Worm (Caenorhabditis elegans) whole organism, L3 larva: ENCODE data around the gene R10D12.8.

Experiments used
- elt-2 ChIP-seq: sonication (generic microtip); optimal IDR thresholded peaks from 2 replicates; lab custom pipeline; 2016; ENCODE audit warnings: missing genetic modification reagents, mild to moderate bottlenecking, missing genetic modification characterization, missing compliant biosample characterization
- eor-1 ChIP-seq, 2 experiments: fragments of 150-350 bp; optimal IDR thresholded peaks; 2 replicates each; lab custom pipeline; 2014 to 2018; ENCODE audit warnings: missing biosample characterization in 2 of 2, missing genetic modification characterization in 2 of 2
- fkh-10 ChIP-seq: sonication (generic microtip); optimal IDR thresholded peaks from 2 replicates; lab custom pipeline; 2017; ENCODE audit warnings: missing biosample characterization, missing genetic modification reagents, missing genetic modification characterization
- sea-2 ChIP-seq: fragments of 150-350 bp; sonication (generic microtip); optimal IDR thresholded peaks from 4 replicates; lab custom pipeline; 2014; ENCODE audit warnings: missing biosample characterization, missing genetic modification reagents, missing genetic modification characterization
- zag-1 ChIP-seq: fragments of 150-350 bp; optimal IDR thresholded peaks from 2 replicates; lab custom pipeline; 2014; ENCODE audit warnings: missing biosample characterization, missing genetic modification characterization

- TF ChIP-seq elt-2 (tag; lab: Kevin White, UChicago) (no peak), zag-1 (tag; lab: Kevin White, UChicago) (no peak), sea-2 (GFP tag; lab: Kevin White, UChicago) (no peak), fkh-10 (GFP tag; lab: Kevin White, UChicago) (no peak), eor-1 (tag; optimal IDR thresholded peaks at IDR 0.05; lab: Kevin White, UChicago) (no peak)
These were observed 44.2 kb downstream of the R10D12.8 start, which contains the start of gene C06B3.6 for ce11 chrV:13908916-13909176.
